In the genomic region with DNA sequence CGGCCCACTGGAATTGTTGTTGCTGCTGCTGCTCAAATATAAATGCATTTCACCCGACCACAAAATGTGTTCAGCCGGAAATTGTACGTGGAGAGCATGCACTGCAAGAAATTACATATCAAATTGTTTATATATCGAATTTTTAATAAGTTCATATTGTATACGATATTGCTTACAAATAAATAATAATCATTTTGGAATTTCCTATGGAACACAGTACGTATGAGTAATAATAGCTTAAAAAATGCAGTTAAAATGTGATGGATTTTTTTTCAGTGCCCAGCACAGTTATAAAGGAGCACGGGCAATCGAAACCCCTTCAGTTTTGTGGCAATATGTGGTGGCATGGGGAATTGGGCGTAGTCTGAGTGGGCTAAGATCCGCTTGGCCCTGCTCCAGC, we compare ENCODE assay signal across 4 fruit fly cellular contexts.
A peak's percentile ranks its signal among the peaks of the same experiment; 100 is the strongest.
TF ChIP-seq lines count a peak whose summit lies in the region.

No protein-coding gene starts in this region.

- no peak for TF ChIP-seq CTCF in whole organism, embryonic (GFP tag; optimal IDR thresholded peaks at IDR 0.05; lab: Kevin White, UChicago)

TF ChIP-seq in whole organism, adult, 20 proteins besides CTCF, POLR2A, EP300 and RAD21:
- TF ChIP-seq toe (GFP tag; optimal IDR thresholded peaks at IDR 0.05; lab: Kevin White, UChicago), result peak; percentile 7
- TF ChIP-seq Mnt (GFP tag; optimal IDR thresholded peaks at IDR 0.05; lab: Kevin White, UChicago), result no peak
TF ChIP-seq in whole organism, adult: peak in this region for 1.

TF ChIP-seq in whole organism, embryonic, 481 proteins besides CTCF, POLR2A, EP300 and RAD21:
- TF ChIP-seq pita (GFP tag; optimal IDR thresholded peaks at IDR 0.05; lab: Kevin White, UChicago) (no peak), corto (GFP tag; optimal IDR thresholded peaks at IDR 0.05; lab: Kevin White, UChicago) (no peak), Ets65A (GFP tag; lab: Kevin White, UChicago) (peak; percentile 66), eve (GFP tag; optimal IDR thresholded peaks at IDR 0.05; lab: Kevin White, UChicago) (no peak), CG2712 (tag; optimal IDR thresholded peaks at IDR 0.05; lab: Kevin White, UChicago) (no peak), CG9609 (GFP tag; optimal IDR thresholded peaks at IDR 0.05; lab: Kevin White, UChicago) (no peak), nmo (GFP tag; optimal IDR thresholded peaks at IDR 0.05; lab: Kevin White, UChicago) (peak; percentile 8), ap (GFP tag; IDR thresholded peaks at IDR 0.05; lab: Robert Waterston, UW) (no peak), sens (GFP tag; lab: Kevin White, UChicago) (peak; percentile 74), CG15601 (tag; optimal IDR thresholded peaks at IDR 0.05; lab: Kevin White, UChicago) (peak; percentile 23), maf-S (GFP tag; optimal IDR thresholded peaks at IDR 0.05; lab: Kevin White, UChicago) (no peak), Sox102F (GFP tag; optimal IDR thresholded peaks at IDR 0.05; lab: Kevin White, UChicago) (no peak), Kr (GFP tag; optimal IDR thresholded peaks at IDR 0.05; lab: Kevin White, UChicago) (no peak), jumu (GFP tag; optimal IDR thresholded peaks at IDR 0.05; lab: Kevin White, UChicago) (no peak), Hmx (GFP tag; optimal IDR thresholded peaks at IDR 0.05; lab: Kevin White, UChicago) (no peak), Ssrp (tag; optimal IDR thresholded peaks at IDR 0.05; lab: Kevin White, UChicago) (no peak), Blimp-1 (GFP tag; optimal IDR thresholded peaks at IDR 0.05; lab: Kevin White, UChicago) (peak; percentile 25), zfh1 (GFP tag; IDR thresholded peaks at IDR 0.05; lab: Robert Waterston, UW) (no peak), CG9437 (GFP tag; optimal IDR thresholded peaks at IDR 0.05; lab: Kevin White, UChicago) (no peak)

TF ChIP-seq in whole organism, prepupa, 60 proteins besides CTCF, POLR2A, EP300 and RAD21:
- TF ChIP-seq eg (GFP tag; IDR thresholded peaks at IDR 0.05; lab: Robert Waterston, UW) (0 out of 3 replicates have a peak, but pooled peaks have one; percentile 20), CG8632 (GFP tag; optimal IDR thresholded peaks at IDR 0.05; lab: Kevin White, UChicago) (no peak), Smox (GFP tag; optimal IDR thresholded peaks at IDR 0.05; lab: Kevin White, UChicago) (peak; percentile 6), svp (GFP tag; lab: Kevin White, UChicago) (peak; percentile 55), Hr4 (GFP tag; optimal IDR thresholded peaks at IDR 0.05; lab: Kevin White, UChicago) (no peak), CG3919 (GFP tag; optimal IDR thresholded peaks at IDR 0.05; lab: Kevin White, UChicago) (peak; percentile 3), Eip78C (GFP tag; lab: Kevin White, UChicago) (peak; percentile 78)

TF ChIP-seq in whole organism, pupa, 21 proteins besides CTCF, POLR2A, EP300 and RAD21:
- TF ChIP-seq CG9948 (tag; optimal IDR thresholded peaks at IDR 0.05; lab: Kevin White, UChicago) (no peak), CG10348 (GFP tag; IDR thresholded peaks at IDR 0.05; lab: Robert Waterston, UW) (no peak), CG8159 (tag; optimal IDR thresholded peaks at IDR 0.05; lab: Kevin White, UChicago) (peak; percentile 19), gl (tag; optimal IDR thresholded peaks at IDR 0.05; lab: Kevin White, UChicago) (no peak)
